Fruit fly (Drosophila melanogaster) whole organism, larva: ENCODE results near the gene alphaCOP.

Experiments used
- noc ChIP-seq: fragments of 200-800 bp; sonication (Bioruptor generic); optimal IDR thresholded peaks from 3 replicates; lab custom pipeline; 2019; ENCODE audit warnings: missing biosample characterization, mild to moderate bottlenecking, missing genetic modification characterization, moderate library complexity

Gene alphaCOP

DNA sequence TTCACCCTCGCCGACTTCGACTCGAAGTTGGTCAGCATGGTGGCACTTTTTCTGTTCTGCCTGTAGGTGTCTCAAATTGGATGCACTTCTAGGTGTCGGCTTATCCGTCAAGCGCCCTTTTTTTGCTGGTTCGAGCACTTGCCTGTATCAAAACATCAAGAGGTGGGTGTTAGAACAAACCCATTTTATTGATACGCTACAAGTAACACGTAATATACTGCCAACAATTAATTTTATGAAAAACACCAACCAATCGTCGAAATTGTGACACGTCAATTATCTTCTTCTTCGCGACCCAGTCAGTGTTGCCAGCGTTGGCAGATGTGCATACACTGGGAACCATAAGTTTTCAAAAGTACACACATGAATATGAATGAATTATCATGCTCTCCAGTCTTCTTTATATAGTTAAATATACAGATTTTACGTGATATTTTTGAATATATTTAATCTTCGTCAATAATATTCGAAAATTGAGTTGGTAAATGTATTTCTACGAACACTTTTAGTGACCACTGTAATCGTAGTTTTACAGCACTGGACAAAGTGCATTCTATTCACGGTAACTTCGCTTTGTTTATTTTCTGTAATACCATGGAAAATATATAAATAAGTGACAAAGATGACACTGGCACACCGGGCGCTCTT lies at the start of gene alphaCOP, which contains the start of gene CG13919:
alphaCOP (minus strand) TSS at position 280 of the 648 bp plus-strand sequence.
CG13919 (plus strand) TSS at position 548 of the 648 bp plus-strand sequence.
- peak; percentile 90 for TF ChIP-seq noc (tag; lab: Kevin White, UChicago)

DNA sequence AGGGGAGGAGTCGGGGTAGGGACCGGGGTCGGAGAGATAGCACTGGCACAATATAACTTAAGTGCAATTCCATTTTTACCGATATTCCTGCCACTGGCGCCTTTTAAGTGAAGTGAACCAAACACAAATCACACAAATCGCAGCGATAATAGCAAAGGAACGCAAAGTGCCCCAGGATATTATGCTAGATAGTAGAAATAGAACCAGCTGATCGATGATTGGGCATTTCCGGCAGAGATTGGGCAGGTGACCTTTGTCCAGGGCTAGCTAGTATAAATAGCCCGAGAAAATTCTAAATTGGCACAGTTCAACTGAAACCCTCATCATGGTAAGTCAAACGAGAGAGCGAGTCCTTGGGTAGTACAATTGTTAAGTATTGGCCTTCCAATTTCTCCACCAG lies 49.3 kb upstream of the alphaCOP start, which contains the start of gene CG12011:
CG12011 (plus strand) TSS at position 301 of the 400 bp plus-strand sequence.
- TF ChIP-seq noc (tag; lab: Kevin White, UChicago), result no peak

DNA sequence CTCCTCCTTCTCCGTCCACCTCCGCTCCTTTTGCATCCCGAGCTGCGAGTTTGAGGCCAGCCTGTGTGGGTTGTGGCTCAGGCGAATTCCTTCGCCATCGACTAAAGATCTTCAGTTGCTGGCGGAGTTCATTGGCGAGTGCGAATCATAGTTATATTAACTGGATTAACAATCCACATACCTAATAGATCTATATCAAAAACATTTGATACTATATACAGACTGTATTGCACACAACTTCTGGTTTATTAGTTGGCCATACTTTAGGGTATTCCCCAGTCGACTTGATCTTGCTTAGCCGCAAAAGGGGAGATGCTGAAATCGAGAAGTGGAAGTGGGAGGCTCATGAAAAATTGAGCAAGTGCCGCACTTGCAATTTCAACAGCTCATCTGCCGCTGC lies 47.9 kb upstream of the alphaCOP start:
- TF ChIP-seq noc (tag; lab: Kevin White, UChicago), result no peak

dm6 chr3L:1692122-1692786 lies 47.3 kb upstream of the alphaCOP start:
- TF ChIP-seq noc (tag; lab: Kevin White, UChicago), result no peak

- TF ChIP-seq noc (tag; lab: Kevin White, UChicago), result no peak
These were observed 45.9 kb upstream of the alphaCOP start for dm6 chr3L:1690727-1691413.

DNA sequence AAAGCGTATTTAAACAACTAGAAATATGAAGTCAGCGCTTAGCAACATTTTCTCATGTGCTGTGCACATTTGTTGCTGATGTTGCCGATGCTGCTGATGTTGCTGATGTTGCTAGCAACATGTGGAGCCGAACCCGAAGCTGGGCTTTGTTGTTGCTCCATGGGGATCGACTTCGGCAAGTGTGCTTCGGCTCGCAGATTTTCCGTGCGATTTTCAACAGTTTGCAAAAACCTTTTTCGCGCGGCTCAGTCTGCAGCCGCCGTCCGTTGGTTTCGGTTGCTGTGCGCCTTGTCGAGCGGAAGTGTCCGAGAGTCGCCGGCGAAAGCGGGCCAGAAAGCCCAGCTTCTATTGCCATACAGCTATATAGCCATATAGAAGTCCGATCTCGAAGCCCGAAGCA lies 43.6 kb upstream of the alphaCOP start:
- no peak for TF ChIP-seq noc (tag; lab: Kevin White, UChicago)

dm6 chr3L:1688161-1688560 lies 43.2 kb upstream of the alphaCOP start:
- TF ChIP-seq noc (tag; lab: Kevin White, UChicago), result no peak

DNA sequence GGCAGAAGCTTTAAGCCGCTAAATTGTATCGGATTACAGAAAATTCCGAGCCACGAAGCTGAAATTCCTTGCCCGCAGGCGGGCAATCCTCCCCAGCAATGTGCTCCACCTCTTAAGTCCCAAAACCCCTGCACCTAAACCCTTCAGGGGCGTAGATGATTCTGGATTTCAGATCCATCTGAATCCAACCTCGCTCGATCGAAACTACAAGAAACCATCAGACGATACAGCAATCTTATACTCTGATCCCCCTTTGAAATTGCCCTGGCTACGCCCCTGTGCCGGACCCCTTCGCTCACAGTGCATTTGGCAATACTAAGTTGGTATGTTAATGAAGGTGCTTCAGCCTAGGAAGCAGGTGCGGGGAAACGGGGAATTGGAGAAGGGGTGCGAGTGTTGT lies 38.1 kb upstream of the alphaCOP start:
- no peak for TF ChIP-seq noc (tag; lab: Kevin White, UChicago)

dm6 chr3L:1679394-1679793 lies 34.4 kb upstream of the alphaCOP start:
- no peak for TF ChIP-seq noc (tag; lab: Kevin White, UChicago)

DNA sequence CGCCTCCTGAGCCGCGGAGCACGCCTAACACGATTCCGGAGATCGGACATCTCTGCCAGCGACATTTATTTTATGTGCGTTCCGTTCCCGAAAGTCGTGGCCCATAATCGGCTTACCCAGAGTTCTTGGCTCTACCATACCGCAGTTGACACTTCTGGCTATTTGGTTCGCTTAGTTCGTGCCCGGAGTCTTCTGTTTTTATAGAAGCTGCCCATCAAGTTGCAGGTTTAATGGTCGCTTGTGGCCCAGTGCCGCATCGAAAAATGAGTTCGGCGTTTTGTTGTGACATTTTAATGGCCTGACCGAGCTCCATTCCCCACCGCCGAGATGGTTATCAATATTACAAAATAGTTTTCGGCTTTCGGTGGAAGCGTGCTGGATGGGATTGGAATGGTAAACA lies 31.2 kb upstream of the alphaCOP start:
- TF ChIP-seq noc (tag; lab: Kevin White, UChicago), result no peak

DNA sequence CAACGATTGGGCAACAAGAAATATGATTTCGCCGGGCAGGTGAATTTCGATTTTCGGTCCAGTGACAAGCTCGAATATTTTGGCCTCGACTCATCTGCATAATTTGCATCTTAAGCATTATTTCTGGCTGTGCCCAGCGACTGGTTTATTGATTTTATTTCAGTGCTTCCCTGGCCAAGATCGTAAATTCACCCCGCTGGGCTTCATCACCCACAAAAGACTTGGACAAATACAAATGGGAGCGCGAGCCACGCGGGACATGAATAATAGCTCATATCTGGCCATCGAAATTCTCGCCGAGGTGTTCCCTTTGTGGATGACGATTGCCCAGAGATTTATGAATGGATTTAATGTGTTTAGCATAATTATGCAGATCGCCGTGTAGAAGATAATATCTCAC lies 30.2 kb upstream of the alphaCOP start:
- TF ChIP-seq noc (tag; lab: Kevin White, UChicago), result peak; percentile 17

- TF ChIP-seq noc (tag; lab: Kevin White, UChicago), result no peak
These were observed 29.4 kb upstream of the alphaCOP start, which contains the start of gene CG7991 for dm6 chr3L:1674381-1674780. CG7991 (plus strand) TSS chr3L:1674709.

DNA sequence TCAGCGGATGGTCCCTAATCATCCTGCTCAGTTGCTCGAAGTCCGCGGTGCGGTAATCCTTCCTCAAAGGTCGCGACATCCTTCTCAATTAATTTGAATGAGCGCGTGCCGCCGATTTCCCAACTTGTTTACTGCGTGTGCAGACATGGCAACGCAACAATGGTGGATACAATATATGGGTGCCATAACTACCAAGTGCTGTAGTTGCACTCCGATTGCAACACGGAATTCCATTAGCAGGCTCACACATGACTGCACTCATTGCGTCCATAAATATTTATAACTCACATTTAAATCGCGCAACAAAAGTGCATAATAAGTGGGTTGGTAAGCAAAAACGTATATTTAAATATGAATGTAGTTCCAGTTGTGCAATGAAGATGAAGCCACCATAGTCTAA lies 27.6 kb upstream of the alphaCOP start, which contains the start of gene CG13930:
CG13930 (minus strand) TSS at position 101 of the 400 bp plus-strand sequence.
- no peak for TF ChIP-seq noc (tag; lab: Kevin White, UChicago)

DNA sequence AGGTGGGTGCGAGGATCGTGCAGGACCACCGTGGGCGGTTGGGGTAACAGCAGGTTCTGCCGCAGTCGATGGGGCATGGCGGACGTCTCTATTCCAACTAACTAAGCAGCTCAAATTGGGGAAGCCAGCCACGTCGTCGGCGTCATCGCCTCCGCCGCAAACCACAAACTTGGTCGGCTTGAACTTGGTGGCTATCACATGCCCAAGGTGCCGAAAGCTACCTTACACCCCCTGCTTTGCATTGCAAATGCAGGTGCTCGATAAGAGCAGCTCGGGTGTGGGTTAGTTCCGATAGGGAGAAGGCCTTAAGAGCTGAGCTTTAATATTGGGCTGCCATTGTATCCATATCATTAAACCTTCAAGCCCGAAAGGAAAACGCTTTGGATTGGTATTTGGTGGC lies 25.0 kb upstream of the alphaCOP start, which contains the start of gene RabX5:
RabX5 (minus strand) TSS at position 101 of the 400 bp plus-strand sequence.
- no peak for TF ChIP-seq noc (tag; lab: Kevin White, UChicago)

DNA sequence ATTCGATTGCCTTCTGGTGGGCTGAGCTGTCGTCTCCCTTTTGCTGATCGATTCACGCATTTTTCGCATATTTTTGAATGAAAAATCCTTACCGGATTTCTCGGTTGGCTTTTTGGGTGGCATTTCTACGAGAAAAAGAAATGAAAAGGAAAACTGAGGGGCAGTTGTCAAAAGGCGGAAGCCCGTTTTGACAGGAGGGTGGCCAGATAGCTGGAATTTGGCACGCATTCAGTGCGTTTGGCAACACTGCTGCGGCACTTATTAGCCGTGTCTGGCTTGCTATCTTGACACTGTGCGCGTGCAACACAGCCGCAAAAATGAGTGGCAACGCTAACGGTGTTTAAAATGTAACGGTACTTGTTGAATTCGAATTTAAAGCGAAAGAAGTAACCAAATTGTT lies 23.5 kb upstream of the alphaCOP start, which contains the start of gene RpL23A:
RpL23A (minus strand) TSS at position 151 of the 400 bp plus-strand sequence.
- peak; percentile 78 for TF ChIP-seq noc (tag; lab: Kevin White, UChicago)

dm6 chr3L:1667423-1667822 lies 22.4 kb upstream of the alphaCOP start:
- TF ChIP-seq noc (tag; lab: Kevin White, UChicago), result no peak
